Fruit fly (Drosophila melanogaster) whole organism, larva: ENCODE measurements around the gene ppk26.
A peak's percentile ranks its signal among the peaks of the same experiment; 100 is the strongest.

Experiments used
- noc ChIP-seq: fragments of 200-800 bp; sonication (Bioruptor generic); optimal IDR thresholded peaks from 3 replicates; lab custom pipeline; 2019; ENCODE audit warnings: missing biosample characterization, mild to moderate bottlenecking, missing genetic modification characterization, moderate library complexity

ppk26 gene

DNA sequence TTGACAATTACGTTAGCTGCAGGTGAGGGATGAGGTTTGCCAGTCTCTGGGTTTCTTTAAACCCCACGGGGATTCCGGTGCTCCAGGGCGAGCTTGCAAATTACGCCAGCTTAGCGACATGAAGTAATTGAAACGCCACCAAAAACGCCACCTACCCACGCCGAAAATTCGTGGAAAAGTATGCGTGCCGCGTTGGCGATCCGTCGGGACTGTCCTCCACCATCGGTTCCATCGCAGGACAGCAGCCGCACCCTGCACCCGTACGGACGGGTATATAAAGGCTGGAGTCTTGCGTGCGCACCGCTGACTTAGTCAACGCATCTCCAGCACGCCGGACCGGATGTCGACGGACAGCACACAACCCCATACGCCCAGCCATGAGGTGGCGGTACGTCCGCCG, at the start of gene ppk26:
Gene ppk26, plus strand, starts transcription at position 301 of the 400 bp plus-strand sequence.
- no peak for TF ChIP-seq noc

DNA sequence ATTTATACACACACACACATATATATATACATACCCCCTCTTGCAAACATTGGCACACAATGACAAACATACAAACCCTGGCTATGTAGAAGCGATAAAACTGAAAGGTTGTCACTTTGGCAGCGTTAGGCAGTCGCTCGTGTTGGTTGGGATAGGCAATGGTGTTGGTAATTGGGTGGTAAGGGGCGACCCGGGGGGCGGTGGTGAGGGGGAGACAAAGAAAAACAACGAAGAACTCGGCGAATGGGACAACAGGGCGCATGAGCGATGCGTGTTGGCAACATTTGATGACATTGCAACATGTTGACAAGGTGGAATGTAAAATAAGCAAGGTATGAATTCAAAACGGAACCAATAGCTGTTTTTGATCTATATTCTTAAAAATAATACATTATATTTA, 33.4 kb upstream of the ppk26 start:
- TF ChIP-seq noc = no peak

DNA sequence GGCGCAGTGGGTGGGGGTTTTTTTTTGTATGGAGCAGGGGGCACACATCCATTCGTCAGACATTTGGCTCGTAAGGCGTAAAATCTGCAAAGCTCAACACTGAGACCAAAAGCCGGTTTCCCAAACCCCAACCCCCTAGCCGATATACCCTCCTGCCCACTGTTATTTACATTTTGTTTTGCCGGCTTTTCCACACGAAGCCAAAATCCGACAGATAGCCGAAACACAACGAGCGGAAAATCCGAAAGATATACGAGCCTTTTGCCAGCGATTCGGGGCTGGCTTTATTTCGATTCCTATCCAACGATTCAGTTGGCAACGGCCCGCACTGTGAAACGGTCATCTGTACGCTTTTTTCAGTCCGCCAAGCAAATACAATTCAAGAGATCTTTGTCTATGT, 32.4 kb upstream of the ppk26 start, which contains the start of gene CG42458:
Gene CG42458, plus strand, starts transcription at position 311 of the 400 bp plus-strand sequence.
- no peak for TF ChIP-seq noc

DNA sequence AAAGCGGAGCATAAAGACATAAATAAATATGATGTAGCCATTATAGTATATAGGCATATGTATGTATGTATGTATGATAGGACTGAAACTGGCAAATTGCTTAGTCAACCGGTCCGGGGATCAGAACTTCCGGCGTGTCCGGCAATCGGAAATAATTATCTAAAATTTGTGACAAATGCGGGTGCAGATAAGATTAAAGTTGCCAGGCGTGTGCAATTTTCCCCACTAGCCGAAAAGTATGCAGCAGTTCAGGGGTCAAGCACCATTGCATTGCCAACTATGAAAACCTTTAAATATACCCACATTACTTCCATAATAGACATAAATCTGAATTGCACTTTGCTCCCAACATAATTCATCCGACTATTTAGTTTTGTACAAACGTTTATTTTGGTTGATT, 23.7 kb upstream of the ppk26 start:
- TF ChIP-seq noc = no peak

DNA sequence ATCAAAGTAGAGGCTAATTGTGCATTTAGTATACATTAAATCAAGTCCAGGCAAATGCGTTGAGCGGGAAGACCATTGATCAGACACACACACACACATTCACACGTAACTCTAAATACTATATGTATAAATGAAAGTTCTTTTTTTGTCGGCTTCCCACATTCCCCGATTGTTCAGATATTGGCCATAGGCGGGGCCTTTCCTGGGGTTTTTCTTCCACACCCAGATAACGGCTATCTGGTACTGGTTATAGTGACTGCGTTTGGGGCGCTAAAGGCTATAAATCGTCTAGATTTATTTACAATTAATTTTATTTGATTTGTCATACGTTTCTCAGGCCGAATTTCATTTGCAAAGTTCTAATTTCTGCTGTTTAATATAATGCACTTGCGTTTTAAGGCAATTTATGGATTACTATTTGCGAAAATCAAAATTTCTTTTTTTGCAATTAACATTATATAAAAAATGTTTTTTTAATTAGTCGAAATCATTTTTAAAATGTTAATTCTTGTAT, 23.1 kb upstream of the ppk26 start:
- no peak for TF ChIP-seq noc

DNA sequence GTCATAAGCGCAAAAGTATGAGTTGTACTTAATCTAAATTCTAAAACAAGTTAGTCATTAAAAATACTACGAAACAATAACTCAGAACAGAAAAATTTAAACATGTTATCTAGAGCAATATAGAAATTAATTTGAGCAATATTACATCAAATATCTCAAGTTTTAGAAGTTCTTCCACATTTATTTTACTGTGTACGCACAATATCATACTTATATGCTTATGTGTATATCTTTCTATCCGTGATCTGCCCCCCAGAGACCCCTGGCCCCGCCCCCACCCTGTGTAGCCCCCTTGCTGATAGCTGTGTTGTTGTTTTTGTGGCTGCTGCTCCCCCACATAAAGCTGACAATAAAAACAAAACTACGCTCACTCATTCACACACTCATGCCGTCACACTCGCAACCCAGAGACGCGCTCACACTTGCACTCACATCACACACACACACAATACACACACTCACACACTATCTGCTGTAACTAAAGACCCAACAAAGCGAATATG, 22.6 kb upstream of the ppk26 start:
- no peak for TF ChIP-seq noc

DNA sequence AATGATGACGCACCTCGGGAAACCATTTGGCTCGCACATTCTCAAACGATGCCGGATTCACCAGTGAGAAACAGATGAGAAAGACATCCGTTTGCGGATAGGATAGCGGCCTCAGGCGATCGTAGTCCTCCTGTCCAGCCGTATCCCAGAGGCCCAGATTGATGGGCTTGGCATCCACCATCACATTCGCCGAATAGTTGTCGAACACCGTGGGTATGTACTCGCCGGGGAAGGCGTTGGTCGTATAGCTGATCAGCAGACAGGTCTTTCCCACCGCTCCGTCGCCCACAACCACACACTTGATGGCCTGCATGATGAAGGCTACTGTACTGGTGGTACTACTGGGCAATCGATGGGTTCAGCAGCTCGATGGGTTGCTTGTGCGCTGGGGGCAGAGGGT, 21.8 kb upstream of the ppk26 start:
- no peak for TF ChIP-seq noc

DNA sequence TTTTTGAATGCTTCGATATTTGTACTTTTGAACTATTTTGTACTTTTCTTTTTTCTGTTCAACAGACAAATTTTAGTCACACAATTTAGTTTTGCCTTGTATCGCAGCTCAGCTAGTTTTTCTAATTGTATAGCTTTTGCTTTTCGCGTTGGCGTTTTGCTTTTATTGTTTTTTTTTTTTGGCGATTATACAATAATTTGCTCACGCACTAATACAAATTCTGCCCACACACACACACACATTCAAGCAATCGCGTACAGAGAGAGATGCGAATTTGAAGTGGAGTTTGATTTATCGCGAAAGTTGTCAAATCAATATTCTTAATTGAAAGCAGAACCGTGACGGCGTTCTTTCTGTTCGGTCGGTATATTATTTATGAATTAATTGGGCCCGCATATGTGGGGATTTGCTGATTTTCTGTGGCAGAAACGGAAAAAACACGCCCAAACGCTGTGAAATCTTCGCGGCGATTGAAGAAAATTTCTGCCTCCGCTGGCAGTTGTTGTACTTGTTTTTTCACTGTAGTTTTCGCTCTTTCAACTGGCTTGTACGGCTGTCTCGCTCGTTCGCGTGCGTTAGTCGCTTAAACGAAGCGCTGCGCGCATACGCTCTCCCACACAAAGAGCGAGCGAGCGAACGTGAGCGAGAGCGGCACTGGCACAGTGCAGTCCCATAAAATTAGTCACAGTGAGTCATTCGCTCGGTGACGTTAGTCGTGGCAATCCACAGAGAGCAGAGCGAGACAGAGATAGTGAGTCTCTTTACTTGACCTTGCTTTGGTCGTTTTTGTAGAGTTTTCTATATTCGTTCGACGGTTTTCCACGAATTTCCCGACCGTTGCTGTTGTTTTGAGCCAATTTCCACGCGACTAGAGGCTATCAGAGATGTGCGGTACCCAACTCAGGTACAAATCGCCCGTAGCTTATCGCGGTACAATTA, 21.0 kb upstream of the ppk26 start, which contains the start of gene Rac2:
Gene Rac2, minus strand, starts transcription at position 476 of the 939 bp plus-strand sequence.
- TF ChIP-seq noc = peak; percentile 60

DNA sequence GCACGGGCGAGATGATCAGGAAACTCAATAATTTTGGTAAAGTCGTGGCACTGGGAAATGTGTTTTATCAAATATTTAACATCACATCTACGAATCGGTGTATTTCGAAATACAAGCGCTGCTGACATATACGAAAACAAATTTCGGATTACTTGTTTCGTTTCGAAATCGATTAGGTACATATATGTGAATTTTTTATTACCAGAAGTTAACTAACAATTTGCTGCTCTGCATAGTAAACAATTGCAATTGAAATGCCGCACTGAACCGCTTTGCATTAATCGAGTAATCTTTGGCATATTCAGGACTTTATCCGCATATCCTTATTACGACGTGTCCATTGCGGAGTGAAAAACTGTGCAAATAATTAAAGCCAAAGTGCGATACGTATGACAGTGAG, 18.6 kb upstream of the ppk26 start, which contains the start of gene CG14835:
Gene CG14835, minus strand, starts transcription at position 101 of the 400 bp plus-strand sequence.
- TF ChIP-seq noc = no peak

DNA sequence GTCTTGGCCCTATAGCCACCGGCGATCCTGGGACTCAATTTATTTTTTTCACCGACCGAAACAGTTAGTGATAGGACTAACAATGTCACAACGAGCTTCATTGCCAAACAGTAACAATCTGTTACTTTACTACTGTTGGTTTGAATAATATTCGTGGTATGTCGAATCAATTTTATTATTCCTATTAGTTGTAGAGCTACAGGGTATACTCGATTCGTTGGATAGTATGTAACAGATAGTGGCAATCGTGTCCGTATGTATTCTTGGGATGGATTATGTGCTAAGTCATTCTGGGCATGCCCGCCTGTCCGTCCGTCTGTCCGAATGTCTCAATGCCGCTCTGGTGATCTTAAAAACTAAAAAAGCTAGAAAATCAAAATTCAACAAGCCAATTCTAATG, 16.6 kb upstream of the ppk26 start, which contains the start of gene sphinx1:
Gene sphinx1, minus strand, starts transcription at position 101 of the 400 bp plus-strand sequence.
- no peak for TF ChIP-seq noc

DNA sequence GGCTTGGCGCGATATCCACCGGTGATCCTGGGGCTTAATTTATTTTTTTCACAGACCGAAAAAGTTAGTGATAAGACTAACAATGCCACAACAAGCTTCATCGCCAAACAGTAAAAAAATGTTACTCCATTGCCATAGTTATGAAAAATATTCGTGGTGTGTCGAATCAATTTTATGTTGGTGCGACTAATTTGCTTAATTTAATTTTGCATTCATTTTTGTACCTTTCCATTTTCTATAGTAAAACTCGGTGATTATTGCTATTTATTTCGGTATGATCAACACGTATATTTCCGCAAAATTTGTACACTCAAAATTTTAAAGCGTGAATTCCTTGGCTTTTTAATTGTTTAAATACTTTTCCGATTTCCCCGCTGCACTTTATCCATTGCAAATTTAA, 15.3 kb upstream of the ppk26 start, which contains the start of gene sphinx2:
Gene sphinx2, minus strand, starts transcription at position 101 of the 400 bp plus-strand sequence.
- TF ChIP-seq noc = no peak

DNA sequence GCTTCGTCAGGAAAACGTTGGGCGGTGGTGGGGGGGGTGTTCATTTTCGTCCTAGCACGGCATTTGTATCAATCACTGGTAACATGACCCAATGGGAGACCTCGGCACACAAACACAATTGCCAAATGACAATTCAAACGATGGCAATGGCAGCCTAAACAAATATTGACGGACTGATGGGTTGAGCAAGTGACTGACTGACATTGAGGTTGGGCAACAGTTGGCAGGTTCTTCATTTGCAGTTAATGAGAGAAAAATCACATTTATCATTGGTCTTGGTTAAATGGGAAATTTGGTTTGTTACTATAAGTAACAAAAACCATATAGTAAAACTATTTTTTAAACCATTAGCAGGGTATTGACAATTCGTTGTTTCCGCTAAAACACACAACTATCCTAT, 6.9 kb upstream of the ppk26 start:
- TF ChIP-seq noc = no peak

DNA sequence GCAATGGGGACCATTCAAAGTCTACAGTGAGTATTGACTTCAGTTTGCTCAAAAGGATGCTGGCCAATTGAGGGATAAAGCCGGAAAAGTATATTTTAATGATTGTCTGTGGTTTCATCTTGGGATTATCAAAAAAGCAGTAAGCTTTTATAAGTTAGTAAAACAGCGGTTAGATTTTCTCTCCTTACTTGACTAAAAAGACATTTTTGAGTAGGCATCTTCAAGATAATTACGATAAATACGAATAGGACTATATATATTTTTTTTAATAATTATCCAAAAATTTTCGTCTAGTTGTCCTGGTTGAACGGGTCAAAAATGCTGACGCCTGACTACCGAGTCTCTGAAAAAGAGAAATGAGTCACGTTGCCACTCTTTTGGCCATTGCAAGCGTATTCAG, 5.4 kb upstream of the ppk26 start, which contains the start of gene CG33278:
Gene CG33278, plus strand, starts transcription at position 301 of the 400 bp plus-strand sequence.
- TF ChIP-seq noc = no peak

DNA sequence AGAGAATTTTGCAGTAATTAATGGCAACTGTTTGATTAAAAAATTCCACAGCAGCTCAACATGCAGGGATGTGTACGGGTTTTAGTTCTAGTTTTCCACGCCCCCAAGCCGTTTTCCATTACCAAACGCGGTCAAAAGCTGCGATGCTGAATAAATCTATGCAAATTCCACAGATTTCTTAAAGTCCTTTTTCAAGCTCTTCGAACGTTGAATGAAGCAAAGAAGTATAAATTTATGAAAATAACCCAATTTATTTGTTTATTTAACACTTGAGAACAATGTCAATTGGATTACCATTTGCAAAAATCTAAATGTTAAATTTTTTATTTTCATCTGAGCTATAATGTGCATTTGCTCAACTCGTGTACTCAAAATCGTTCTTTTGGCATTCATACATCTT, 9.3 kb downstream of the ppk26 start, which contains the start of the genes CG42660, CG42661 and Tsp66A:
Gene CG42660, plus strand, starts transcription at position 301 of the 400 bp plus-strand sequence.
Gene CG42661, plus strand, starts transcription at position 301 of the 400 bp plus-strand sequence.
Gene Tsp66A, plus strand, starts transcription at position 301 of the 400 bp plus-strand sequence.
- no peak for TF ChIP-seq noc

DNA sequence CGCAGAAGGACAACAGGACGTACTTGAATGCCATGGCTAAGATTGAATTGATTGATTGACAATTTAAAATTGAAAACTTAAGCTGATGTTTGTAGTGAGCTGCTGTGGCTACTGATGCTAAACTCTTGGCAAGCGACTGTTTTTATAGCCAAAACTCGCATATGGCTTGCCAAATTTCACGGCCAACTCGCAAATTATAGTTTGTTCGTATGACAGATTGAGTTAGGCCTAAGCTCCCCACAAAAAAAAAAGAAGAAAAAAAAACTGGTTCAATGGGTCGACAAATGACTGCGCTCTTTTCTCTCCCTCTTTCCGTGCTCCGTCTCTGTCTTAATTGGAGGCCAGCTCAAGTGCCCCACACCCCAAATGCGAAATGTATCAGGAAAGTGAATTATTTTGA, 14.3 kb downstream of the ppk26 start, which contains the start of gene CG8543:
Gene CG8543, minus strand, starts transcription at position 101 of the 400 bp plus-strand sequence.
- TF ChIP-seq noc = no peak

DNA sequence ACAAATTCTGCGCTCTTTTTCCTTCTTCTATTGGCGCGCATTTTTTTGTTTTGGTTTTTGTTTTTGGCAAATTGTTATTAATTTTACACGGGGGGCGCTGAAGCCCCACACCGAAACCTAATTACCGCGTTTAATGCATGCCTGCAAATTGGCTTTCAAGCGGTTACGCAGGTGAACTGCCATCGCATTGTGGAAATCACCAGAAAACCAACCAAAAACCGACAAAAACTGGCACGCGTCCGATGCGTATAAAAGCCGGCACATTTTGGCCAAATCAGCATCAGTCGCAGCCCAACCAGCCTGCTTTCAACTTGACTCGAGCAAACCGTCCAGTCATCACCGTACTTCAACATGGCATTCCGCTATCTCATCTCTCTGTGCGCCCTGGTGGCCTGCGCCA, 15.3 kb downstream of the ppk26 start, which contains the start of gene CG8541:
Gene CG8541, plus strand, starts transcription at position 301 of the 400 bp plus-strand sequence.
- no peak for TF ChIP-seq noc

DNA sequence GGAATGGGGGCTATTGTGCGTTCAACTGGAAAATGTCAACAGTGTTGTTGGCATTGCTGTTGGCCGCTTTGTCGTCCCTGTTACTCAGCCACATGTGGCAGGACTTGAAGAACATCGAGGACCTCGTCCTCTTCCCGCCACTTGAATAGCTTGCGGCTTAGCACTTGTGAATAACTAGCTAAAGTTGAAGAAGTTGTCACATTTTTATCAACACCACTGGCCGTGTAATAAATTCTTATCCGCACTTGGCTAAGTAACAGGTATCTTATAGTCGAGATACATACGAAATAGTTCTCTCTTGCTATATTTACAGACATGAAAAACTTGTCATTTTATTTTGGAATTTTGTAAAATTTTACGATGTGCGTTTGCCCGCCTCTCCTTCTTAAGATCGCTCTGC, 19.3 kb downstream of the ppk26 start, which contains the start of gene CG43292:
Gene CG43292, plus strand, starts transcription at position 301 of the 400 bp plus-strand sequence.
- no peak for TF ChIP-seq noc
